Worm (Caenorhabditis elegans): ENCODE data around the gene F54A3.6.

F54A3.6 gene

ce11 chrII:2195541-2195940 lies 36.7 kb downstream of the F54A3.6 start (continued):
- TF ChIP-seq lsy-2 (tag; optimal IDR thresholded peaks at IDR 0.05), result peak in 1 of 2 experiments; percentile 55
- no peak for TF ChIP-seq unc-62 (GFP tag; optimal IDR thresholded peaks at IDR 0.05)
- no peak for TF ChIP-seq nhr-23 (tag; optimal IDR thresholded peaks at IDR 0.05)
- TF ChIP-seq mdl-1 (tag; optimal IDR thresholded peaks at IDR 0.05), result no peak
- TF ChIP-seq peb-1 (tag; optimal IDR thresholded peaks at IDR 0.05), result no peak
- peak; percentile 10 for TF ChIP-seq nhr-6 (tag; optimal IDR thresholded peaks at IDR 0.05)
- TF ChIP-seq fos-1 (tag; optimal IDR thresholded peaks at IDR 0.05), result peak; percentile 43
- no peak for TF ChIP-seq Y55F3AM.14 (GFP tag; optimal IDR thresholded peaks at IDR 0.05)
- TF ChIP-seq ztf-4 (tag; optimal IDR thresholded peaks at IDR 0.05), result no peak
- TF ChIP-seq nhr-129 (tag; optimal IDR thresholded peaks at IDR 0.05), result peak; percentile 86
- TF ChIP-seq nhr-77 (tag; optimal IDR thresholded peaks at IDR 0.05), result no peak
- TF ChIP-seq unc-55 (GFP tag; optimal IDR thresholded peaks at IDR 0.05), result peak; percentile 88

- TF ChIP-seq nhr-129 (tag; optimal IDR thresholded peaks at IDR 0.05), result no peak
- TF ChIP-seq sma-9 (GFP tag; optimal IDR thresholded peaks at IDR 0.05), result no peak
- no peak for TF ChIP-seq sma-9 (tag; optimal IDR thresholded peaks at IDR 0.05)
- TF ChIP-seq ztf-1 (GFP tag; conservative IDR thresholded peaks at IDR 0.05), result no peak
- no peak for TF ChIP-seq nhr-21 (tag; optimal IDR thresholded peaks at IDR 0.05)
Observed at ce11 chrII:2192267-2192666, 40.0 kb downstream of the F54A3.6 start.

ce11 chrII:2191383-2191782 lies 40.9 kb downstream of the F54A3.6 start:
- TF ChIP-seq sma-9 (GFP tag; optimal IDR thresholded peaks at IDR 0.05) (peak; percentile 2), sma-9 (tag; optimal IDR thresholded peaks at IDR 0.05) (no peak), lsy-2 (tag; optimal IDR thresholded peaks at IDR 0.05) (peak in 1 of 2 experiments; percentile 3), elt-1 (tag; optimal IDR thresholded peaks at IDR 0.05) (no peak)

ce11 chrII:2190522-2190921 lies 41.7 kb downstream of the F54A3.6 start:
- TF ChIP-seq sma-9 (GFP tag; optimal IDR thresholded peaks at IDR 0.05) (no peak), sma-9 (tag; optimal IDR thresholded peaks at IDR 0.05) (no peak), nhr-6 (tag; optimal IDR thresholded peaks at IDR 0.05) (no peak), sem-4 (tag; optimal IDR thresholded peaks at IDR 0.05) (no peak), unc-55 (GFP tag; optimal IDR thresholded peaks at IDR 0.05) (no peak), ceh-82 (tag; optimal IDR thresholded peaks at IDR 0.05) (no peak), alr-1 (tag; optimal IDR thresholded peaks at IDR 0.05) (no peak)

ce11 chrII:2189357-2189756 lies 42.9 kb downstream of the F54A3.6 start, which contains the start of gene mtq-2:
TSS of gene mtq-2 (minus strand) at chrII:2189457.
- TF ChIP-seq blmp-1 (tag; optimal IDR thresholded peaks at IDR 0.05; ENCODE audit: insufficient read depth) (no peak), unc-55 (GFP tag; optimal IDR thresholded peaks at IDR 0.05) (no peak), crh-2 (tag; optimal IDR thresholded peaks at IDR 0.05) (no peak), nhr-6 (tag; optimal IDR thresholded peaks at IDR 0.05) (no peak), lin-11 (tag; optimal IDR thresholded peaks at IDR 0.05) (no peak), R02D3.7 (tag; optimal IDR thresholded peaks at IDR 0.05) (no peak), C34F6.9 (tag; optimal IDR thresholded peaks at IDR 0.05) (no peak), aly-2 (tag; optimal IDR thresholded peaks at IDR 0.05) (no peak)

- no peak for TF ChIP-seq sem-4 (tag; optimal IDR thresholded peaks at IDR 0.05)
- no peak for TF ChIP-seq lin-11 (tag; optimal IDR thresholded peaks at IDR 0.05)
- TF ChIP-seq lsy-2 (tag; optimal IDR thresholded peaks at IDR 0.05), result peak in 1 of 2 experiments; percentile 31
Observed at ce11 chrII:2186730-2187129, 45.5 kb downstream of the F54A3.6 start.

- TF ChIP-seq unc-55 (GFP tag; optimal IDR thresholded peaks at IDR 0.05) (no peak), sma-9 (GFP tag; optimal IDR thresholded peaks at IDR 0.05) (peak; percentile 31), sma-9 (tag; optimal IDR thresholded peaks at IDR 0.05) (no peak), mdl-1 (tag; optimal IDR thresholded peaks at IDR 0.05) (no peak), lsy-2 (tag; optimal IDR thresholded peaks at IDR 0.05) (no peak), R02D3.7 (tag; optimal IDR thresholded peaks at IDR 0.05) (no peak), mab-5 (tag; optimal IDR thresholded peaks at IDR 0.05) (no peak), nhr-6 (tag; optimal IDR thresholded peaks at IDR 0.05) (no peak), C34F6.9 (tag; optimal IDR thresholded peaks at IDR 0.05) (no peak), fos-1 (tag; optimal IDR thresholded peaks at IDR 0.05) (peak; percentile 66)
Observed at ce11 chrII:2186329-2186728, 45.9 kb downstream of the F54A3.6 start, which contains the start of gene gba-2. TSS of gene gba-2 (minus strand) at chrII:2186434.
